Fruit fly (Drosophila melanogaster) whole organism, embryonic: ENCODE results near the gene CG5043.

ENCODE experiments used
- Antp ChIP-seq: fragments of 200-800 bp; sonication (Bioruptor generic); optimal IDR thresholded peaks from 3 replicates; lab custom pipeline; 2016; ENCODE audit warnings: missing biosample characterization, missing genetic modification characterization
- Asciz ChIP-seq: fragments of 200-800 bp; sonication (Bioruptor generic); optimal IDR thresholded peaks from 2 replicates; lab custom pipeline; 2017; ENCODE audit warnings: missing biosample characterization, mild to moderate bottlenecking, missing genetic modification characterization, missing genetic modification reagents
- CG10543 ChIP-seq: fragments of 200-800 bp; sonication (Bioruptor generic); optimal IDR thresholded peaks from 3 replicates; lab custom pipeline; 2017; ENCODE audit warnings: missing biosample characterization, mild to moderate bottlenecking, missing genetic modification characterization, moderate library complexity
- CG10654 ChIP-seq: fragments of 200-800 bp; sonication (Bioruptor generic); optimal IDR thresholded peaks from 2 replicates; lab custom pipeline; 2016; ENCODE audit warnings: missing biosample characterization, missing genetic modification characterization
- CG11560 ChIP-seq: fragments of 200-800 bp; sonication (Bioruptor generic); IDR thresholded peaks from 3 replicates; pipeline ENCODE4 v1.3.6; 2022; ENCODE audit warnings: missing biosample characterization, missing genetic modification characterization
- CG12155 ChIP-seq: fragments of 200-800 bp; sonication (Bioruptor generic); optimal IDR thresholded peaks from 3 replicates; lab custom pipeline; 2016; ENCODE audit warnings: missing biosample characterization, missing genetic modification characterization
- CG13287 ChIP-seq: fragments of 200-800 bp; sonication (Bioruptor generic); IDR thresholded peaks from 2 replicates; pipeline ENCODE4 v1.3.6; 2022; ENCODE audit warnings: missing biosample characterization, missing genetic modification characterization; ENCODE audit not compliant: partially characterized antibody
- CG17328 ChIP-seq: fragments of 200-800 bp; sonication (Bioruptor generic); IDR thresholded peaks from 2 replicates; pipeline ENCODE4 v1.3.6; 2022; ENCODE audit warnings: missing biosample characterization, missing genetic modification characterization
- CG17359 ChIP-seq: fragments of 200-800 bp; sonication (Bioruptor generic); optimal IDR thresholded peaks from 3 replicates; lab custom pipeline; 2018; ENCODE audit warnings: missing biosample characterization, mild to moderate bottlenecking, missing genetic modification characterization, moderate library complexity
- CG17912 ChIP-seq: fragments of 200-800 bp; sonication (Bioruptor generic); optimal IDR thresholded peaks from 2 replicates; lab custom pipeline; 2018; ENCODE audit warnings: missing biosample characterization, mild to moderate bottlenecking, missing genetic modification characterization
- CG2678 ChIP-seq: fragments of 200-800 bp; sonication (Bioruptor generic); optimal IDR thresholded peaks from 3 replicates; lab custom pipeline; 2019; ENCODE audit warnings: missing biosample characterization, mild to moderate bottlenecking, missing genetic modification characterization, moderate library complexity
- CG31365 ChIP-seq: fragments of 200-800 bp; sonication (Bioruptor generic); optimal IDR thresholded peaks from 2 replicates; lab custom pipeline; 2018; ENCODE audit warnings: missing biosample characterization, mild to moderate bottlenecking, missing genetic modification characterization
- CG4854 ChIP-seq: fragments of 200-800 bp; sonication (Bioruptor generic); optimal IDR thresholded peaks from 2 replicates; lab custom pipeline; 2016; ENCODE audit warnings: missing biosample characterization, missing genetic modification characterization, inconsistent platforms
- CG5953 ChIP-seq: fragments of 200-800 bp; sonication (Bioruptor generic); IDR thresholded peaks from 2 replicates; pipeline ENCODE4 v1.3.6; 2022; ENCODE audit warnings: missing biosample characterization, missing genetic modification characterization
- CG6175 ChIP-seq: fragments of 200-800 bp; sonication (Bioruptor generic); IDR thresholded peaks from 3 replicates; pipeline ENCODE4 v1.3.6; 2022; ENCODE audit warnings: missing biosample characterization, missing genetic modification characterization
- CG6272 ChIP-seq: fragments of 200-800 bp; sonication (Bioruptor generic); IDR thresholded peaks from 2 replicates; pipeline ENCODE4 v1.3.6; 2022; ENCODE audit warnings: missing biosample characterization, missing genetic modification characterization
- CG7839 ChIP-seq: fragments of 200-800 bp; sonication (Bioruptor generic); optimal IDR thresholded peaks from 3 replicates; lab custom pipeline; 2018; ENCODE audit warnings: missing biosample characterization, mild to moderate bottlenecking, missing genetic modification characterization, moderate library complexity
- CHES-1-like ChIP-seq: fragments of 200-800 bp; sonication (Bioruptor generic); optimal IDR thresholded peaks from 2 replicates; lab custom pipeline; 2016; ENCODE audit warnings: missing biosample characterization, missing genetic modification characterization
- HLH54F ChIP-seq: fragments of 200-800 bp; sonication (Bioruptor generic); optimal IDR thresholded peaks from 3 replicates; lab custom pipeline; 2016; ENCODE audit warnings: missing biosample characterization, missing genetic modification characterization
- Jarid2 ChIP-seq: fragments of 200-800 bp; sonication (Bioruptor generic); optimal IDR thresholded peaks from 3 replicates; lab custom pipeline; 2017; ENCODE audit warnings: mild to moderate bottlenecking, missing biosample characterization, missing genetic modification reagents, missing genetic modification characterization
- MTF-1 ChIP-seq: fragments of 200-800 bp; sonication (Bioruptor generic); optimal IDR thresholded peaks from 2 replicates; lab custom pipeline; 2018; ENCODE audit warnings: missing biosample characterization, mild to moderate bottlenecking, missing genetic modification characterization, borderline replicate concordance
- Max ChIP-seq: fragments of 200-800 bp; sonication (Bioruptor generic); optimal IDR thresholded peaks from 2 replicates; lab custom pipeline; 2016; ENCODE audit warnings: missing biosample characterization, mild to moderate bottlenecking, missing genetic modification characterization
- Meics ChIP-seq: fragments of 200-800 bp; sonication (Bioruptor generic); optimal IDR thresholded peaks from 2 replicates; lab custom pipeline; 2017; ENCODE audit warnings: missing biosample characterization, mild to moderate bottlenecking, missing genetic modification characterization
- Pdp1 ChIP-seq, 2 experiments: fragments of 200-800 bp; sonication (Bioruptor generic); optimal IDR thresholded peaks; 3 replicates each; lab custom pipeline; 2016; ENCODE audit warnings: missing biosample characterization in 2 of 2, missing genetic modification characterization in 2 of 2, mild to moderate bottlenecking in 1 of 2, moderate library complexity in 1 of 2
- Ravus ChIP-seq: fragments of 200-800 bp; sonication (Bioruptor generic); IDR thresholded peaks from 2 replicates; pipeline ENCODE4 v1.3.6; 2022; ENCODE audit warnings: missing biosample characterization, missing genetic modification characterization
- Rx ChIP-seq: fragments of 200-800 bp; sonication (Bioruptor generic); IDR thresholded peaks from 2 replicates; pipeline ENCODE4 v1.3.6; 2022; ENCODE audit warnings: missing biosample characterization, missing genetic modification characterization
- Ssrp ChIP-seq: fragments of 200-800 bp; sonication (Bioruptor generic); optimal IDR thresholded peaks from 2 replicates; lab custom pipeline; 2018; ENCODE audit warnings: missing biosample characterization, mild to moderate bottlenecking, missing genetic modification characterization, moderate library complexity
- Usf ChIP-seq: fragments of 200-800 bp; sonication (Bioruptor generic); optimal IDR thresholded peaks from 2 replicates; lab custom pipeline; 2017; ENCODE audit warnings: missing genotype, missing biosample characterization, missing genetic modification characterization
- ash1 ChIP-seq: fragments of 200-800 bp; sonication (Bioruptor generic); optimal IDR thresholded peaks from 2 replicates; lab custom pipeline; 2018; ENCODE audit warnings: missing biosample characterization, mild to moderate bottlenecking, missing genetic modification characterization
- bcd ChIP-seq: fragments of 200-800 bp; sonication (Bioruptor generic); optimal IDR thresholded peaks from 2 replicates; lab custom pipeline; 2017; ENCODE audit warnings: missing biosample characterization, mild to moderate bottlenecking, missing genetic modification characterization
- bowl ChIP-seq: fragments of 200-800 bp; sonication (Bioruptor generic); IDR thresholded peaks from 2 replicates; pipeline ENCODE4 v1.3.6; 2022; ENCODE audit warnings: missing biosample characterization, missing genetic modification characterization
- btn ChIP-seq: fragments of 200-800 bp; sonication (Bioruptor generic); optimal IDR thresholded peaks from 2 replicates; lab custom pipeline; 2016; ENCODE audit warnings: missing biosample characterization, missing genetic modification characterization
- chinmo ChIP-seq: fragments of 200-800 bp; sonication (Bioruptor generic); IDR thresholded peaks from 4 replicates; pipeline ENCODE4 v1.3.6; 2022; ENCODE audit warnings: missing biosample characterization, missing genetic modification characterization; ENCODE audit not compliant: partially characterized antibody
- dm ChIP-seq: fragments of 200-800 bp; sonication (Bioruptor generic); optimal IDR thresholded peaks from 3 replicates; lab custom pipeline; 2016; ENCODE audit warnings: missing biosample characterization, missing genetic modification characterization
- grn ChIP-seq: fragments of 200-800 bp; sonication (Bioruptor generic); optimal IDR thresholded peaks from 3 replicates; lab custom pipeline; 2017; ENCODE audit warnings: missing biosample characterization, missing genetic modification characterization
- gsb ChIP-seq: fragments of 200-800 bp; sonication (Bioruptor generic); IDR thresholded peaks from 2 replicates; pipeline ENCODE4 v1.3.6; 2022; ENCODE audit warnings: missing biosample characterization, missing genetic modification characterization
- gt ChIP-seq: fragments of 200-800 bp; sonication (Bioruptor generic); IDR thresholded peaks from 2 replicates; pipeline ENCODE4 v1.3.6; 2022; ENCODE audit warnings: missing biosample characterization, missing genetic modification characterization
- hth ChIP-seq: fragments of >200 bp; optimal IDR thresholded peaks from 2 replicates; lab custom pipeline; 2017; ENCODE audit warnings: inconsistent platforms
- lab ChIP-seq: fragments of 200-800 bp; sonication (Bioruptor generic); optimal IDR thresholded peaks from 3 replicates; lab custom pipeline; 2017; ENCODE audit warnings: missing biosample characterization, missing genetic modification characterization, mild to moderate bottlenecking, moderate library complexity, missing genetic modification reagents
- lola ChIP-seq, 3 experiments: fragments of >200 bp in 2 of 3; fragments of 200-800 bp in 1 of 3; sonication (Bioruptor generic) in 1 of 3; optimal IDR thresholded peaks; 2 replicates each; lab custom pipeline; 2017 to 2019; ENCODE audit warnings: missing biosample characterization in 3 of 3, missing genetic modification characterization in 3 of 3, mild to moderate bottlenecking in 1 of 3, moderate library complexity in 1 of 3
- nom ChIP-seq: fragments of 200-800 bp; sonication (Bioruptor generic); optimal IDR thresholded peaks from 2 replicates; lab custom pipeline; 2017; ENCODE audit warnings: missing biosample characterization, missing genetic modification characterization, mild to moderate bottlenecking, moderate library complexity, missing genetic modification reagents
- pho ChIP-seq: fragments of 200-800 bp; sonication (Bioruptor generic); optimal IDR thresholded peaks from 2 replicates; lab custom pipeline; 2016; ENCODE audit warnings: missing biosample characterization, missing genetic modification characterization
- repo ChIP-seq: fragments of 200-800 bp; sonication (Bioruptor generic); optimal IDR thresholded peaks from 2 replicates; lab custom pipeline; 2016; ENCODE audit warnings: missing biosample characterization, missing genetic modification characterization
- run ChIP-seq: fragments of 200-800 bp; sonication (Bioruptor generic); optimal IDR thresholded peaks from 3 replicates; lab custom pipeline; 2018; ENCODE audit warnings: missing biosample characterization, mild to moderate bottlenecking, missing genetic modification characterization
- stc ChIP-seq: fragments of 200-800 bp; sonication (Bioruptor generic); IDR thresholded peaks from 2 replicates; pipeline ENCODE4 v1.3.6; 2022; ENCODE audit warnings: missing biosample characterization, missing genetic modification characterization
- tup ChIP-seq: fragments of 200-800 bp; sonication (Bioruptor generic); optimal IDR thresholded peaks from 2 replicates; lab custom pipeline; 2016; ENCODE audit warnings: missing biosample characterization, mild to moderate bottlenecking, missing genetic modification characterization, moderate library complexity
- twi ChIP-seq: fragments of 200-800 bp; optimal IDR thresholded peaks from 2 replicates; lab custom pipeline; 2019; ENCODE audit warnings: missing biosample characterization, mild to moderate bottlenecking, missing genetic modification characterization, moderate library complexity
- unc-4 ChIP-seq: fragments of 200-800 bp; sonication (Bioruptor generic); IDR thresholded peaks from 2 replicates; pipeline ENCODE4 v1.3.6; 2022; ENCODE audit warnings: missing biosample characterization, missing genetic modification characterization; ENCODE audit not compliant: partially characterized antibody
- vvl ChIP-seq: fragments of 200-800 bp; sonication (Bioruptor generic); IDR thresholded peaks from 2 replicates; pipeline ENCODE4 v1.3.6; 2022; ENCODE audit warnings: missing biosample characterization, missing genetic modification characterization

Gene CG5043

dm6 chr2L:17387735-17388367 lies 45.8 kb upstream of the CG5043 start (continued):
- TF ChIP-seq Ssrp (tag; lab: Kevin White, UChicago) = no peak
- peak; percentile 45 for TF ChIP-seq CG2678 (tag; lab: Kevin White, UChicago)
- TF ChIP-seq CG11560 (tag; lab: Robert Waterston, UW) = no peak
- 0 out of 2 replicates have a peak, but pooled peaks have one; percentile 21 for TF ChIP-seq CG5953
- no peak for TF ChIP-seq MTF-1 (GFP tag; lab: Kevin White, UChicago)
- no peak for TF ChIP-seq Antp (GFP tag; lab: Kevin White, UChicago)
- TF ChIP-seq chinmo (GFP tag; lab: Robert Waterston, UW) = no peak
- no peak for TF ChIP-seq ash1 (GFP tag; lab: Kevin White, UChicago)
- no peak for TF ChIP-seq CG17328 (GFP tag; lab: Robert Waterston, UW)
- TF ChIP-seq bcd (GFP tag; lab: Kevin White, UChicago) = no peak
- TF ChIP-seq lola (GFP tag; optimal IDR thresholded peaks at IDR 0.05; lab: Kevin White, UChicago) = no peak
- TF ChIP-seq run = no peak
- TF ChIP-seq HLH54F = no peak
- TF ChIP-seq CG7839 (tag; lab: Kevin White, UChicago) = no peak
- peak in 1 of 2 experiments; percentile 53 for TF ChIP-seq Pdp1 (GFP tag; optimal IDR thresholded peaks at IDR 0.05; lab: Kevin White, UChicago)
- no peak for TF ChIP-seq hth (lab: Kevin White, UChicago)
- peak; percentile 49 for TF ChIP-seq Asciz (GFP tag; lab: Kevin White, UChicago)
- TF ChIP-seq twi (tag; lab: Kevin White, UChicago) = no peak
- no peak for TF ChIP-seq gt
- no peak for TF ChIP-seq unc-4 (GFP tag; lab: Robert Waterston, UW)
- TF ChIP-seq, all 482 proteins: peak for 61

dm6 chr2L:17389104-17389503 lies 44.6 kb upstream of the CG5043 start:
- TF ChIP-seq tup (GFP tag; lab: Kevin White, UChicago) = no peak
- no peak for TF ChIP-seq CG6272 (GFP tag; lab: Robert Waterston, UW)
- TF ChIP-seq dm (GFP tag; lab: Kevin White, UChicago) = no peak
- TF ChIP-seq CG4854 (GFP tag; lab: Kevin White, UChicago) = no peak
- TF ChIP-seq gsb = 0 out of 2 replicates have a peak, but pooled peaks have one; percentile 7
- TF ChIP-seq CHES-1-like = no peak
- TF ChIP-seq Max (GFP tag; lab: Kevin White, UChicago) = no peak
- TF ChIP-seq lab = peak; percentile 38
- no peak for TF ChIP-seq CG17359 (tag; lab: Kevin White, UChicago)
- no peak for TF ChIP-seq CG12155
- TF ChIP-seq Jarid2 (GFP tag; lab: Kevin White, UChicago) = peak; percentile 82
- TF ChIP-seq bowl (GFP tag; lab: Robert Waterston, UW) = no peak
- no peak for TF ChIP-seq pho
- TF ChIP-seq grn (GFP tag; lab: Kevin White, UChicago) = no peak
- TF ChIP-seq stc (GFP tag; lab: Robert Waterston, UW) = no peak
- TF ChIP-seq CG6175 (GFP tag; lab: Robert Waterston, UW) = no peak
- no peak for TF ChIP-seq btn
- no peak for TF ChIP-seq Rx (GFP tag; lab: Robert Waterston, UW)
- no peak for TF ChIP-seq CG10654
- TF ChIP-seq nom (GFP tag; lab: Kevin White, UChicago) = peak; percentile 66
- peak; percentile 37; the same call in 1 of the 2 replicates for TF ChIP-seq CG13287 (GFP tag; lab: Robert Waterston, UW)
- TF ChIP-seq CG17912 (GFP tag; lab: Kevin White, UChicago) = no peak
- TF ChIP-seq Ravus = no peak
- TF ChIP-seq Meics (GFP tag; lab: Kevin White, UChicago) = peak; percentile 17
- TF ChIP-seq repo (GFP tag; lab: Kevin White, UChicago) = no peak
- no peak for TF ChIP-seq Usf (GFP tag; lab: Kevin White, UChicago)
- no peak for TF ChIP-seq CG31365 (tag; lab: Kevin White, UChicago)
- TF ChIP-seq vvl (GFP tag; lab: Robert Waterston, UW) = 0 out of 2 replicates have a peak, but pooled peaks have one; percentile 13
- TF ChIP-seq CG10543 (GFP tag; lab: Kevin White, UChicago) = peak; percentile 42
